Worm (Caenorhabditis elegans) whole organism, L1 larva: ENCODE measurements around the gene T05A10.6.

Source experiments
- Y116A8C.19 ChIP-seq: sonication (generic microtip); optimal IDR thresholded peaks from 2 replicates; lab custom pipeline; 2016; ENCODE audit warnings: missing compliant biosample characterization, missing genetic modification characterization, borderline replicate concordance
- ceh-90 ChIP-seq: sonication (generic microtip); optimal IDR thresholded peaks from 2 replicates; lab custom pipeline; 2016; ENCODE audit warnings: missing genetic modification characterization, missing compliant biosample characterization
- elt-2 ChIP-seq: sonication (generic microtip); optimal IDR thresholded peaks from 2 replicates; lab custom pipeline; 2016; ENCODE audit warnings: missing genetic modification characterization, mild to moderate bottlenecking, inconsistent platforms, missing compliant biosample characterization, missing genetic modification reagents
- fkh-4 ChIP-seq: sonication (generic microtip); optimal IDR thresholded peaks from 2 replicates; lab custom pipeline; 2016; ENCODE audit warnings: missing compliant biosample characterization, missing genetic modification characterization, borderline replicate concordance
- grh-1 ChIP-seq: fragments of 200-800 bp; sonication (Bioruptor generic); IDR thresholded peaks from 2 replicates; pipeline ENCODE4 v1.3.6; 2022; ENCODE audit warnings: missing genetic modification reagents, missing genetic modification characterization, missing compliant biosample characterization
- hlh-17 ChIP-seq: fragments of 200-800 bp; sonication (Bioruptor generic); optimal IDR thresholded peaks from 2 replicates; lab custom pipeline; 2018; ENCODE audit warnings: missing genetic modification characterization, mild to moderate bottlenecking, missing compliant biosample characterization, moderate library complexity, borderline replicate concordance
- hpl-2 ChIP-seq: fragments of 150-350 bp; optimal IDR thresholded peaks from 2 replicates; lab custom pipeline; 2014; ENCODE audit warnings: missing biosample characterization, missing genetic modification reagents, missing genetic modification characterization
- jun-1 ChIP-seq: fragments of 150-350 bp; optimal IDR thresholded peaks from 2 replicates; lab custom pipeline; 2014; ENCODE audit warnings: missing biosample characterization, missing genetic modification reagents, missing genetic modification characterization
- nhr-84 ChIP-seq: sonication (generic microtip); optimal IDR thresholded peaks from 2 replicates; lab custom pipeline; 2017; ENCODE audit warnings: missing biosample characterization, missing genetic modification characterization
- pag-3 ChIP-seq: sonication (generic microtip); optimal IDR thresholded peaks from 2 replicates; lab custom pipeline; 2017; ENCODE audit warnings: missing genetic modification characterization, mild to moderate bottlenecking, missing compliant biosample characterization, antibody characterized with exemption, borderline replicate concordance; ENCODE audit not compliant: insufficient read depth
- skn-1 ChIP-seq: fragments of 150-350 bp; optimal IDR thresholded peaks from 2 replicates; lab custom pipeline; 2014; ENCODE audit warnings: missing biosample characterization, missing genetic modification characterization
- tbx-2 ChIP-seq: sonication (generic microtip); optimal IDR thresholded peaks from 2 replicates; lab custom pipeline; 2016; ENCODE audit warnings: missing genetic modification characterization, missing compliant biosample characterization
- tlp-1 ChIP-seq: fragments of 150-350 bp; optimal IDR thresholded peaks from 2 replicates; lab custom pipeline; 2014; ENCODE audit warnings: missing biosample characterization, missing genetic modification characterization
- unc-62 ChIP-seq: fragments of 150-350 bp; optimal IDR thresholded peaks from 2 replicates; lab custom pipeline; 2014; ENCODE audit warnings: missing biosample characterization, missing genetic modification reagents, missing genetic modification characterization
- unc-86 ChIP-seq: sonication (generic microtip); optimal IDR thresholded peaks from 2 replicates; lab custom pipeline; 2016; ENCODE audit warnings: missing genetic modification characterization, missing compliant biosample characterization
- vab-15 ChIP-seq: sonication (generic microtip); optimal IDR thresholded peaks from 2 replicates; lab custom pipeline; 2017; ENCODE audit warnings: missing genotype, mild to moderate bottlenecking, missing genetic modification characterization, missing compliant biosample characterization
- ztf-11 ChIP-seq, 2 experiments: sonication (generic microtip); optimal IDR thresholded peaks; 2 replicates each; lab custom pipeline; 2016 to 2017; ENCODE audit warnings: missing genetic modification characterization in 2 of 2, missing biosample characterization in 1 of 2, missing compliant biosample characterization in 1 of 2
- ztf-4 ChIP-seq: fragments of 150-350 bp; optimal IDR thresholded peaks from 2 replicates; lab custom pipeline; 2014; ENCODE audit warnings: missing biosample characterization, missing genetic modification characterization

T05A10.6 gene

DNA sequence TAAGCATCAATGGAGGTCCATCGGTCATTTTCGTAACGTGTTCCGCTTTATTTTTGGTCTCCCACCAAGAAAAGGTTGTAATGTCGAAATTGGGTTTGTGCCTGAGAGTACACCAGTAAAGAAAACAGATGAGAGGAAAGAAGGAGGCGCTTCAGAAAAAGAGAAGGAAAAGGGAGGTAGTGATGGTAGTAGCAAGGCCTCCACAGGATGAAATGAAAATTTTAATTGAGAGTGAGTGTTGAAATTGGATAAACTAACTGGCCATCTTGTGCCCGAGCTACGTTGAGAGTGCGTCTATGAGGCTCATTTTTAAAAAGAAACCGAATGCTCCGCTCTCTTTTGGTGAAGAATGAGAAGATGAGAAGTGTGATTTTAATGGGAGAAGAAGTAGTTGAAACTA is 48.2 kb downstream of the T05A10.6 start, which contains the start of gene R07A4.2:
R07A4.2 (minus strand) TSS at position 101 of the 400 bp plus-strand sequence.
- no peak for TF ChIP-seq ztf-4
- TF ChIP-seq unc-86 (tag; lab: Kevin White, UChicago): no peak
- no peak for TF ChIP-seq vab-15 (tag; lab: Kevin White, UChicago)
- TF ChIP-seq grh-1 (GFP tag; lab: Robert Waterston, UW): no peak
- no peak for TF ChIP-seq skn-1 (tag; lab: Kevin White, UChicago)
- no peak for TF ChIP-seq pag-3 (tag; lab: Kevin White, UChicago)
- TF ChIP-seq jun-1 (tag; lab: Kevin White, UChicago): no peak
- no peak for TF ChIP-seq hlh-17 (GFP tag; lab: Kevin White, UChicago)
- no peak for TF ChIP-seq unc-62
- TF ChIP-seq ztf-11 (tag; optimal IDR thresholded peaks at IDR 0.05; lab: Kevin White, UChicago): no peak
- TF ChIP-seq ceh-90 (tag; lab: Kevin White, UChicago): no peak
- TF ChIP-seq nhr-84: no peak
- no peak for TF ChIP-seq tbx-2 (tag; lab: Kevin White, UChicago)
- TF ChIP-seq elt-2 (tag; lab: Kevin White, UChicago): no peak
- no peak for TF ChIP-seq tlp-1
- no peak for TF ChIP-seq Y116A8C.19 (tag; lab: Kevin White, UChicago)
- no peak for TF ChIP-seq hpl-2 (GFP tag; lab: Kevin White, UChicago)
- no peak for TF ChIP-seq fkh-4 (tag; lab: Kevin White, UChicago)
